Worm (Caenorhabditis elegans): ENCODE measurements around the gene fbxc-42.
"Not testable (repeated sequence)": the region's sequence is repeated elsewhere in the genome, so short reads cannot be mapped to it uniquely, and the experiment has no call there.

The fbxc-42 gene

ce11 chrII:1024684-1025083 lies 33.3 kb downstream of the fbxc-42 start, which contains the start of gene btb-11:
Gene btb-11 (minus strand): TSS chrII:1024784.
- TF ChIP-seq daf-12, lsy-12, hmg-11 (tag; optimal IDR thresholded peaks at IDR 0.05): not testable (repeated sequence)

- TF ChIP-seq unc-62 (GFP tag; optimal IDR thresholded peaks at IDR 0.05) (no peak), lsy-12 (tag; optimal IDR thresholded peaks at IDR 0.05) (no peak), aly-2 (tag; optimal IDR thresholded peaks at IDR 0.05) (no peak), nhr-12 (tag; optimal IDR thresholded peaks at IDR 0.05) (no peak), nhr-28 (tag; optimal IDR thresholded peaks at IDR 0.05) (no peak), elt-3 (tag; optimal IDR thresholded peaks at IDR 0.05) (no peak), ceh-28 (tag; optimal IDR thresholded peaks at IDR 0.05) (no peak), mdl-1 (tag; optimal IDR thresholded peaks at IDR 0.05) (no peak), zag-1 (tag; optimal IDR thresholded peaks at IDR 0.05) (no peak), fos-1 (tag; optimal IDR thresholded peaks at IDR 0.05) (no peak)
Observed at ce11 chrII:1026670-1027069, 35.3 kb downstream of the fbxc-42 start, which contains the start of gene M01D1.12. Gene M01D1.12 (plus strand): TSS chrII:1026970.

- TF ChIP-seq mdl-1 (tag; optimal IDR thresholded peaks at IDR 0.05) = no peak
- peak; percentile 24 for TF ChIP-seq pha-4 (tag; optimal IDR thresholded peaks at IDR 0.05)
- peak; percentile 71 for TF ChIP-seq elt-2 (tag; optimal IDR thresholded peaks at IDR 0.05)
Observed at ce11 chrII:1028602-1029001, 37.2 kb downstream of the fbxc-42 start, which contains the start of gene math-34. Gene math-34 (plus strand): TSS chrII:1028972.

ce11 chrII:1040464-1040863 lies 49.1 kb downstream of the fbxc-42 start, which contains the start of gene fbxb-39:
Gene fbxb-39 (minus strand): TSS chrII:1040564.
- TF ChIP-seq elt-3 (tag; optimal IDR thresholded peaks at IDR 0.05) = no peak
- TF ChIP-seq tbx-2 (tag; optimal IDR thresholded peaks at IDR 0.05) = no peak
- no peak for TF ChIP-seq nhr-77 (tag; optimal IDR thresholded peaks at IDR 0.05)
- no peak for TF ChIP-seq nhr-237 (tag; optimal IDR thresholded peaks at IDR 0.05)
- TF ChIP-seq egl-5 (tag; optimal IDR thresholded peaks at IDR 0.05) = no peak
- no peak for TF ChIP-seq ZK546.5 (tag; optimal IDR thresholded peaks at IDR 0.05)
- TF ChIP-seq lin-39 (tag; optimal IDR thresholded peaks at IDR 0.05) = no peak
- no peak for TF ChIP-seq mdl-1 (tag; optimal IDR thresholded peaks at IDR 0.05)
- no peak for TF ChIP-seq ceh-28 (tag; optimal IDR thresholded peaks at IDR 0.05)
- no peak for TF ChIP-seq nfya-1 (tag; optimal IDR thresholded peaks at IDR 0.05; ENCODE audit: insufficient read depth)
- TF ChIP-seq daf-12 (tag; optimal IDR thresholded peaks at IDR 0.05) = no peak
- TF ChIP-seq pha-4 (tag; optimal IDR thresholded peaks at IDR 0.05) = no peak
- TF ChIP-seq fkh-10 (GFP tag; optimal IDR thresholded peaks at IDR 0.05) = no peak
- no peak for TF ChIP-seq zag-1 (tag; optimal IDR thresholded peaks at IDR 0.05)
- TF ChIP-seq lsy-12 (tag; optimal IDR thresholded peaks at IDR 0.05) = no peak

ce11 chrII:1042227-1042626 lies 50.8 kb downstream of the fbxc-42 start, which contains the start of gene fbxb-41:
Gene fbxb-41 (minus strand): TSS chrII:1042327.
- TF ChIP-seq ztf-11 (tag; optimal IDR thresholded peaks at IDR 0.05) (no peak), jun-1 (tag; optimal IDR thresholded peaks at IDR 0.05) (no peak), ztf-4 (tag; optimal IDR thresholded peaks at IDR 0.05) (no peak), snpc-4 (tag; optimal IDR thresholded peaks at IDR 0.05) (no peak), daf-12 (tag; optimal IDR thresholded peaks at IDR 0.05) (no peak), pqm-1 (tag; optimal IDR thresholded peaks at IDR 0.05) (no peak), nhr-23 (tag; optimal IDR thresholded peaks at IDR 0.05) (no peak)

Measured in whole organism, L3 larva.